Fruit fly (Drosophila melanogaster) whole organism: ENCODE measurements around the gene CG4768.

ENCODE experiments used
- CG8478 ChIP-seq: fragments of >200 bp; optimal IDR thresholded peaks from 2 replicates; lab custom pipeline; 2018; ENCODE audit warnings: inconsistent platforms
- Dll ChIP-seq: fragments of >200 bp; optimal IDR thresholded peaks from 2 replicates; lab custom pipeline; 2017
- EcR ChIP-seq, 2 experiments: fragments of >200 bp; optimal IDR thresholded peaks; 2 replicates each; lab custom pipeline; 2017; ENCODE audit warnings: missing biosample characterization in 2 of 2, missing genetic modification characterization in 2 of 2, missing genetic modification reagents in 2 of 2
- pan ChIP-seq: fragments of >200 bp; optimal IDR thresholded peaks from 2 replicates; lab custom pipeline; 2017
- psq ChIP-seq: fragments of >200 bp; optimal IDR thresholded peaks from 2 replicates; lab custom pipeline; 2017
- usp ChIP-seq: fragments of >200 bp; optimal IDR thresholded peaks from 2 replicates; lab custom pipeline; 2017; ENCODE audit warnings: missing biosample characterization, missing genetic modification characterization, mixed read lengths

DNA sequence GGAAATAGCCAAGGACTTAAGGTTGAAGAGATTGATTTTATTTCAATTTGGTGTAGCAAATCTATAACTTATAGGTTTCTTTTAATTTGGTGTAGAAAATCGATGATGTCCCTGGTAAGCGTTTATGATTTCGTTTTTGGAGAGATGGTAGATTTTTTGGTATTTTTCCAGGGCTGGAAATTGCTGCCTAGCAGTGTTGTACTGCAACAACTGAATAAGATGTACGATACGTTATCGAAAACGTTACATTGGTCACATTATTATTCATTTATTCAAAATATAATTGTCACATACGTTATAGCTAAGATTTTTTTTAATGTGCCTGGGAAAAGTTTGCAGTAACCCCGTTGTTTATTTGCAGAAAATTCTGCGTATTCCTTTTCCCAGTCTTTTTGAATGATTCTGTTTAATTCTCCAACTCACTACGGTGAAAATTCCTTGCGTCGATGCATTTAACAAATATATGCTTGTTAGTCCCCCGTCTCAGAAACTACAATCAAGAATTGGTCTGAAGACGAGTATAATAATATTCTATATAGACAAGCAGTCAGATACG lies 5.0 kb upstream of the CG4768 start, which contains the start of the genes CG9609 and Sap30:
- TF ChIP-seq psq (no peak), pan (lab: Kevin White, UChicago) (no peak), CG8478 (no peak), EcR (GFP tag; optimal IDR thresholded peaks at IDR 0.05; lab: Kevin White, UChicago) (no peak), usp (GFP tag; lab: Kevin White, UChicago) (no peak), Dll (lab: Kevin White, UChicago) (no peak)
